Worm (Caenorhabditis elegans) whole organism, L3 larva: Measurements from ENCODE around the gene Y53F4B.10.

Experiments
- R02D3.7 ChIP-seq: fragments of 150-350 bp; optimal IDR thresholded peaks from 2 replicates; lab custom pipeline; 2014; ENCODE audit warnings: missing biosample characterization, missing genetic modification characterization
- ZK546.5 ChIP-seq: sonication (generic microtip); optimal IDR thresholded peaks from 2 replicates; lab custom pipeline; 2017; ENCODE audit warnings: missing biosample characterization, missing genetic modification characterization
- aly-2 ChIP-seq: fragments of 150-350 bp; optimal IDR thresholded peaks from 2 replicates; lab custom pipeline; 2014; ENCODE audit warnings: missing biosample characterization, missing genetic modification characterization
- ama-1 ChIP-seq: fragments of 150-350 bp; optimal IDR thresholded peaks from 2 replicates; lab custom pipeline; 2018
- ceh-16 ChIP-seq: sonication (generic microtip); optimal IDR thresholded peaks from 2 replicates; lab custom pipeline; 2017; ENCODE audit warnings: missing biosample characterization, missing genetic modification characterization
- ceh-28 ChIP-seq: fragments of 150-350 bp; optimal IDR thresholded peaks from 2 replicates; lab custom pipeline; 2014; ENCODE audit warnings: missing biosample characterization, missing genetic modification reagents, missing genetic modification characterization
- ceh-82 ChIP-seq: fragments of 150-350 bp; optimal IDR thresholded peaks from 2 replicates; lab custom pipeline; 2014; ENCODE audit warnings: missing biosample characterization, missing genetic modification characterization
- ceh-9 ChIP-seq: sonication (generic microtip); optimal IDR thresholded peaks from 2 replicates; lab custom pipeline; 2018; ENCODE audit warnings: missing biosample characterization, missing genetic modification characterization
- daf-12 ChIP-seq: fragments of 150-350 bp; optimal IDR thresholded peaks from 2 replicates; lab custom pipeline; 2014; ENCODE audit warnings: missing biosample characterization, missing genetic modification reagents, missing genetic modification characterization
- egl-5 ChIP-seq: fragments of 150-350 bp; optimal IDR thresholded peaks from 2 replicates; lab custom pipeline; 2017; ENCODE audit warnings: missing biosample characterization, missing genetic modification reagents, missing genetic modification characterization, inconsistent platforms
- elt-1 ChIP-seq: fragments of 150-350 bp; optimal IDR thresholded peaks from 2 replicates; lab custom pipeline; 2014; ENCODE audit warnings: missing biosample characterization, missing genetic modification characterization
- elt-2 ChIP-seq: sonication (generic microtip); optimal IDR thresholded peaks from 2 replicates; lab custom pipeline; 2016; ENCODE audit warnings: missing genetic modification reagents, mild to moderate bottlenecking, missing genetic modification characterization, missing compliant biosample characterization
- elt-3 ChIP-seq, 3 experiments: fragments of 150-350 bp in 1 of 3; sonication (generic microtip) in 2 of 3; optimal IDR thresholded peaks; 2 replicates in 2 of 3; 4 replicates in 1 of 3; lab custom pipeline; 2014 to 2017; ENCODE audit warnings: missing biosample characterization in 3 of 3, missing genetic modification characterization in 3 of 3
- eor-1 ChIP-seq, 2 experiments: fragments of 150-350 bp; optimal IDR thresholded peaks; 2 replicates each; lab custom pipeline; 2014 to 2018; ENCODE audit warnings: missing biosample characterization in 2 of 2, missing genetic modification characterization in 2 of 2
- fkh-10 ChIP-seq: sonication (generic microtip); optimal IDR thresholded peaks from 2 replicates; lab custom pipeline; 2017; ENCODE audit warnings: missing biosample characterization, missing genetic modification reagents, missing genetic modification characterization
- fkh-2 ChIP-seq: fragments of 150-350 bp; optimal IDR thresholded peaks from 2 replicates; lab custom pipeline; 2014; ENCODE audit warnings: missing biosample characterization, missing genetic modification reagents, missing genetic modification characterization
- fos-1 ChIP-seq: fragments of 150-350 bp; optimal IDR thresholded peaks from 2 replicates; lab custom pipeline; 2014; ENCODE audit warnings: missing biosample characterization, missing genetic modification characterization
- hmg-11 ChIP-seq: sonication (generic microtip); optimal IDR thresholded peaks from 2 replicates; lab custom pipeline; 2016; ENCODE audit warnings: missing genetic modification characterization, missing compliant biosample characterization
- jun-1 ChIP-seq: fragments of 150-350 bp; optimal IDR thresholded peaks from 2 replicates; lab custom pipeline; 2014; ENCODE audit warnings: missing biosample characterization, missing genetic modification reagents, missing genetic modification characterization
- lin-15B ChIP-seq: fragments of 150-350 bp; optimal IDR thresholded peaks from 2 replicates; lab custom pipeline; 2014; ENCODE audit warnings: missing biosample characterization, missing genetic modification characterization
- lin-39 ChIP-seq: fragments of 150-350 bp; optimal IDR thresholded peaks from 2 replicates; lab custom pipeline; 2018; ENCODE audit warnings: missing biosample characterization, missing genetic modification reagents, missing genetic modification characterization
- lsy-12 ChIP-seq: sonication (generic microtip); optimal IDR thresholded peaks from 2 replicates; lab custom pipeline; 2016; ENCODE audit warnings: mild to moderate bottlenecking, missing genetic modification characterization, missing compliant biosample characterization
- mdl-1 ChIP-seq: fragments of 150-350 bp; optimal IDR thresholded peaks from 2 replicates; lab custom pipeline; 2014; ENCODE audit warnings: missing biosample characterization, missing genetic modification characterization
- mml-1 ChIP-seq: fragments of 150-350 bp; sonication (generic microtip); optimal IDR thresholded peaks from 3 replicates; lab custom pipeline; 2014; ENCODE audit warnings: missing biosample characterization, missing genetic modification characterization
- nfya-1 ChIP-seq: sonication (generic microtip); optimal IDR thresholded peaks from 2 replicates; lab custom pipeline; 2017; ENCODE audit warnings: missing genetic modification characterization, mild to moderate bottlenecking, missing compliant biosample characterization, antibody characterized with exemption, moderate library complexity; ENCODE audit not compliant: insufficient read depth
- nhr-12 ChIP-seq: fragments of 150-350 bp; optimal IDR thresholded peaks from 2 replicates; lab custom pipeline; 2014; ENCODE audit warnings: missing biosample characterization, missing genetic modification characterization
- nhr-23 ChIP-seq: fragments of 150-350 bp; optimal IDR thresholded peaks from 2 replicates; lab custom pipeline; 2014; ENCODE audit warnings: missing biosample characterization, missing genetic modification reagents, missing genetic modification characterization
- nhr-237 ChIP-seq: fragments of 150-350 bp; optimal IDR thresholded peaks from 2 replicates; lab custom pipeline; 2014; ENCODE audit warnings: missing biosample characterization, missing genetic modification characterization
- nhr-25 ChIP-seq: sonication (generic microtip); optimal IDR thresholded peaks from 2 replicates; lab custom pipeline; 2017; ENCODE audit warnings: missing biosample characterization, missing genetic modification characterization
- nhr-67 ChIP-seq: fragments of 150-350 bp; optimal IDR thresholded peaks from 2 replicates; lab custom pipeline; 2014; ENCODE audit warnings: missing biosample characterization, missing genetic modification characterization
- nhr-76 ChIP-seq: fragments of 150-350 bp; sonication (generic microtip); optimal IDR thresholded peaks from 5 replicates; lab custom pipeline; 2014; ENCODE audit warnings: missing biosample characterization, missing genetic modification characterization
- nhr-77 ChIP-seq: fragments of 150-350 bp; optimal IDR thresholded peaks from 2 replicates; lab custom pipeline; 2014; ENCODE audit warnings: missing biosample characterization, missing genetic modification characterization
- pha-4 ChIP-seq: fragments of 150-350 bp; optimal IDR thresholded peaks from 2 replicates; lab custom pipeline; 2014; ENCODE audit warnings: missing biosample characterization, missing genetic modification reagents, missing genetic modification characterization
- pqm-1 ChIP-seq: fragments of 150-350 bp; optimal IDR thresholded peaks from 2 replicates; lab custom pipeline; 2017; ENCODE audit warnings: missing biosample characterization, missing genetic modification characterization, inconsistent platforms
- skn-1 ChIP-seq: fragments of 150-350 bp; optimal IDR thresholded peaks from 2 replicates; lab custom pipeline; 2014; ENCODE audit warnings: missing biosample characterization, missing genetic modification characterization
- snpc-4 ChIP-seq: fragments of 150-350 bp; optimal IDR thresholded peaks from 2 replicates; lab custom pipeline; 2014; ENCODE audit warnings: missing biosample characterization, missing genetic modification characterization
- tbx-2 ChIP-seq: sonication (generic microtip); optimal IDR thresholded peaks from 2 replicates; lab custom pipeline; 2016; ENCODE audit warnings: mild to moderate bottlenecking, missing genetic modification characterization, missing compliant biosample characterization
- unc-39 ChIP-seq: sonication (generic microtip); optimal IDR thresholded peaks from 4 replicates; lab custom pipeline; 2017; ENCODE audit warnings: missing biosample characterization, missing genetic modification characterization
- unc-62 ChIP-seq: fragments of 150-350 bp; sonication (generic microtip); optimal IDR thresholded peaks from 4 replicates; lab custom pipeline; 2014; ENCODE audit warnings: missing biosample characterization, missing genetic modification reagents, missing genetic modification characterization
- zag-1 ChIP-seq: fragments of 150-350 bp; optimal IDR thresholded peaks from 2 replicates; lab custom pipeline; 2014; ENCODE audit warnings: missing biosample characterization, missing genetic modification characterization
- ztf-11 ChIP-seq: fragments of 150-350 bp; optimal IDR thresholded peaks from 2 replicates; lab custom pipeline; 2014; ENCODE audit warnings: missing biosample characterization, missing genetic modification characterization
- ztf-4 ChIP-seq: fragments of 150-350 bp; optimal IDR thresholded peaks from 2 replicates; lab custom pipeline; 2014; ENCODE audit warnings: missing biosample characterization, missing genetic modification characterization

Gene Y53F4B.10

DNA sequence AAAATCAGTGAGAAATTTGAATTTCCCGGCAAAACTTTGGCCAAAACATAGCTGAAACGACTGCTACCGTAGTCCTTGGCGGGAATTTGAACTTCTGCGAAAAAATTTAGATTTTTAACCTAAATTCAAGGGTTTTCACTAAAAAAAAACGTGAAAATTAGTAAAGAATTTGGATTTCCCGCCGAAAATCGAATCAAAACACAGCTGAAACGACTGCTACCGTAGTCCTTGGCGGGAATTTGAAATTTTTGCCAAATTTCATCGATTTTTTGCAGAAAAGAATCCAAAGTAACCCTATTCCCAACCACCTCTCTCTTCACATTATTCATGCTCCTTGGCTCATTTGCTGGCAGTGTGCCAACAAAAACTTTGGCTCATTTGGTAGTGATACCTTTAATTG lies 21.8 kb upstream of the Y53F4B.10 start:
- TF ChIP-seq lin-15B = peak; percentile 13
- no peak for TF ChIP-seq ceh-28 (tag; lab: Kevin White, UChicago)

- TF ChIP-seq ceh-82 (tag; lab: Kevin White, UChicago) (no peak), eor-1 (tag; optimal IDR thresholded peaks at IDR 0.05; lab: Kevin White, UChicago) (no peak), nfya-1 (tag; lab: Kevin White, UChicago) (no peak), fkh-2 (tag; lab: Kevin White, UChicago) (no peak)
- TF ChIP-seq, all 47 proteins: peak for 0
Observed at ce11 chrII:15018923-15019322, 15.6 kb upstream of the Y53F4B.10 start, which contains the start of gene Y53F4B.12. Gene Y53F4B.12 (plus strand): TSS chrII:15019223.

DNA sequence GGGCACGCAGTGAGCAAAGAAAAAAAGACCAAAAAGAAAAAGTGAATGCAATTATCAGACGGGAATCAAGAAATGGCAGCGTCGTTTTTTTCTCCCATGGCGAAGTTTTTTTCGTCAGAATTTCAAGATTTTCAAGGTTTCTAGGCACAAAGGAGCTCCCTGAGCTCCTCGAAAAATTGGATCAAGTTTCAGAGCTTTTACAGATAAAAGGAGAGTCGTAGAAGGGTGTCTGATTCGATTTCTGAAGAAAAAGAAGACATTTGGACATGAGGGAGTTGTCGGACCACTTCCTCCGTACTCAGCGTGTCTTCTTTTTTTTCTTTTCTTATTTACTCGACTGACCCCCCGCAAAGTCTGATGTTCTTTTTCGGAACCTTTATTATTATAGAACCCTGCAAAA lies 12.4 kb upstream of the Y53F4B.10 start:
- TF ChIP-seq fkh-10 (peak; percentile 23), lin-15B (no peak), nhr-77 (no peak), mml-1 (tag; lab: Kevin White, UChicago) (no peak), unc-39 (tag; lab: Kevin White, UChicago) (no peak), hmg-11 (tag; lab: Kevin White, UChicago) (no peak), snpc-4 (tag; lab: Kevin White, UChicago) (no peak)

- TF ChIP-seq elt-3 (tag; optimal IDR thresholded peaks at IDR 0.05; lab: Kevin White, UChicago) (no peak), fos-1 (no peak), ztf-4 (tag; lab: Kevin White, UChicago) (no peak), elt-1 (no peak), mdl-1 (tag; lab: Kevin White, UChicago) (no peak), nhr-12 (tag; lab: Kevin White, UChicago) (no peak), nhr-67 (tag; lab: Kevin White, UChicago) (no peak), zag-1 (tag; lab: Kevin White, UChicago) (no peak), mml-1 (tag; lab: Kevin White, UChicago) (no peak), ztf-11 (tag; lab: Kevin White, UChicago) (no peak), R02D3.7 (tag; lab: Kevin White, UChicago) (no peak), ama-1 (lab: Kevin White, UChicago) (no peak), fkh-10 (no peak), skn-1 (no peak)
- TF ChIP-seq, all 47 proteins: peak for 0
Observed at ce11 chrII:15014380-15014779, 11.1 kb upstream of the Y53F4B.10 start, which contains the start of gene Y53F4B.51. Gene Y53F4B.51 (minus strand): TSS chrII:15014442.

ce11 chrII:15010366-15011235 lies 7.3 kb upstream of the Y53F4B.10 start, which contains the start of the genes Y53F4B.9 and Y53F4B.11:
Gene Y53F4B.9 (minus strand): TSS chrII:15010416.
Gene Y53F4B.11 (plus strand): TSS chrII:15010748.
- TF ChIP-seq unc-39 (tag; lab: Kevin White, UChicago) = no peak
- peak; percentile 61 for TF ChIP-seq nhr-77
- peak; percentile 18 for TF ChIP-seq elt-2 (tag; lab: Kevin White, UChicago)
- no peak for TF ChIP-seq fos-1
- TF ChIP-seq pqm-1 = peak; percentile 44
- no peak for TF ChIP-seq ztf-4 (tag; lab: Kevin White, UChicago)
- no peak for TF ChIP-seq ceh-9 (tag; lab: Kevin White, UChicago)
- TF ChIP-seq nfya-1 (tag; lab: Kevin White, UChicago) = peak; percentile 88
- TF ChIP-seq nhr-23 = peak; percentile 73
- peak; percentile 42 for TF ChIP-seq jun-1 (tag; lab: Kevin White, UChicago)
- TF ChIP-seq ceh-28 (tag; lab: Kevin White, UChicago) = peak; percentile 59
- TF ChIP-seq ama-1 (lab: Kevin White, UChicago) = peak; percentile 16
- TF ChIP-seq ceh-82 (tag; lab: Kevin White, UChicago) = peak; percentile 47
- peak; percentile 88 for TF ChIP-seq pha-4
- TF ChIP-seq nhr-76 (tag; lab: Kevin White, UChicago) = no peak
- TF ChIP-seq snpc-4 (tag; lab: Kevin White, UChicago) = peak; percentile 85
- TF ChIP-seq lin-39 (tag; lab: Kevin White, UChicago) = peak; percentile 77
- peak; percentile 62 for TF ChIP-seq R02D3.7 (tag; lab: Kevin White, UChicago)
- TF ChIP-seq mdl-1 (tag; lab: Kevin White, UChicago) = no peak
- no peak for TF ChIP-seq daf-12 (tag; lab: Kevin White, UChicago)
- TF ChIP-seq ceh-16 (tag; lab: Kevin White, UChicago) = no peak
- TF ChIP-seq aly-2 = no peak
- peak; percentile 93 for TF ChIP-seq lin-15B
- peak; percentile 45 for TF ChIP-seq hmg-11 (tag; lab: Kevin White, UChicago)
- TF ChIP-seq egl-5 (tag; lab: Kevin White, UChicago) = peak; percentile 55
- no peak for TF ChIP-seq ZK546.5 (tag; lab: Kevin White, UChicago)
- TF ChIP-seq tbx-2 (tag; lab: Kevin White, UChicago) = no peak
- peak; percentile 26 for TF ChIP-seq lsy-12
- TF ChIP-seq nhr-237 (tag; lab: Kevin White, UChicago) = no peak
- TF ChIP-seq nhr-25 (tag; lab: Kevin White, UChicago) = peak; percentile 59
- TF ChIP-seq unc-62 = no peak
- TF ChIP-seq skn-1 = peak; percentile 31
- no peak for TF ChIP-seq elt-3 (tag; optimal IDR thresholded peaks at IDR 0.05; lab: Kevin White, UChicago)
